Fruit fly (Drosophila melanogaster) whole organism, embryonic: ENCODE data around the gene Unc-115b.

Experiments used
- Atf3 ChIP-seq: fragments of 200-800 bp; sonication (Bioruptor generic); optimal IDR thresholded peaks from 3 replicates; lab custom pipeline; 2016; ENCODE audit warnings: missing biosample characterization, missing genetic modification characterization
- CG11398 ChIP-seq: fragments of 200-800 bp; sonication (Bioruptor generic); optimal IDR thresholded peaks from 2 replicates; lab custom pipeline; 2016; ENCODE audit warnings: missing biosample characterization, missing genetic modification characterization
- HLH54F ChIP-seq: fragments of 200-800 bp; sonication (Bioruptor generic); optimal IDR thresholded peaks from 3 replicates; lab custom pipeline; 2016; ENCODE audit warnings: missing biosample characterization, missing genetic modification characterization
- maf-S ChIP-seq: fragments of 200-800 bp; sonication (Bioruptor generic); optimal IDR thresholded peaks from 2 replicates; lab custom pipeline; 2016; ENCODE audit warnings: missing biosample characterization, missing genetic modification characterization

dm6 chr3R:9710228-9710627 lies 17.7 kb upstream of the Unc-115b start:
- TF ChIP-seq CG11398 (GFP tag; lab: Kevin White, UChicago) (no peak), maf-S (no peak), Atf3 (GFP tag; lab: Kevin White, UChicago) (no peak), HLH54F (no peak)
